Fruit fly (Drosophila melanogaster) whole organism, adult: ENCODE measurements around the gene CG4836.

Experiments
- CG12768 ChIP-seq: fragments of 200-800 bp; sonication (Bioruptor generic); optimal IDR thresholded peaks from 2 replicates; lab custom pipeline; 2017; ENCODE audit warnings: missing biosample characterization, missing genetic modification characterization, mild to moderate bottlenecking, moderate library complexity, missing genetic modification reagents
- CG5204 ChIP-seq: fragments of 200-800 bp; sonication (Bioruptor generic); optimal IDR thresholded peaks from 2 replicates; lab custom pipeline; 2016; ENCODE audit warnings: missing biosample characterization, missing genetic modification characterization
- CG7101 ChIP-seq: fragments of 200-800 bp; sonication (Bioruptor generic); optimal IDR thresholded peaks from 2 replicates; lab custom pipeline; 2018; ENCODE audit warnings: missing biosample characterization, mild to moderate bottlenecking, missing genetic modification characterization, moderate library complexity
- Clk ChIP-seq: fragments of 200-800 bp; sonication (Bioruptor generic); optimal IDR thresholded peaks from 2 replicates; lab custom pipeline; 2017; ENCODE audit warnings: missing biosample characterization, missing genetic modification characterization
- Hr96 ChIP-seq: fragments of 200-800 bp; sonication (Bioruptor generic); optimal IDR thresholded peaks from 2 replicates; lab custom pipeline; 2016; ENCODE audit warnings: missing biosample characterization, missing genetic modification characterization
- kay ChIP-seq: fragments of 200-800 bp; sonication (Bioruptor generic); peaks from one replicate; lab custom pipeline; 2016; ENCODE audit warnings: missing biosample characterization, missing genetic modification characterization, borderline replicate concordance

DNA sequence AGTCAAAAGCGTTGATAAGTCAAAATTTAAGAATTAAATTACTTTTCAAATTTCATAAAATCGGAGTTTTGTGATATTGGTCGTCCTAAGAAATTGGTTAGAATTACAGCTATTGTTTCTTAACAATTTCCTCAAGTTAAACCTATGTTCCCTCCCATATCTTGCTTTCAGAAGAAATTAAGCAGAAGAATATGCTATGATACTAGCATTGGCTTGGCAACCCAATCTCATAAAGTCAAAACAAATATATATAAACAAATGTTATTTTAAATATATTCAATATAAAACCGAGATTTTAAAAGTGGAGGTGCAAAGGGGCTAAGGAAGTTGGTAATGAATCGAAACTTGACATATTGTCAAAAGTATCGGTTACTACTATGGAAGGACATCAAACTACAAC is 41.1 kb upstream of the CG4836 start, which contains the start of gene CG31213:
- no peak for TF ChIP-seq kay (GFP tag; lab: Kevin White, UChicago)
- no peak for TF ChIP-seq CG7101
- TF ChIP-seq Clk (GFP tag; lab: Kevin White, UChicago): no peak
- TF ChIP-seq CG5204: no peak
- no peak for TF ChIP-seq CG12768 (GFP tag; lab: Kevin White, UChicago)
- TF ChIP-seq Hr96: no peak
